Fruit fly (Drosophila melanogaster): ENCODE measurements around the gene Ogg1.

Ogg1 gene

DNA sequence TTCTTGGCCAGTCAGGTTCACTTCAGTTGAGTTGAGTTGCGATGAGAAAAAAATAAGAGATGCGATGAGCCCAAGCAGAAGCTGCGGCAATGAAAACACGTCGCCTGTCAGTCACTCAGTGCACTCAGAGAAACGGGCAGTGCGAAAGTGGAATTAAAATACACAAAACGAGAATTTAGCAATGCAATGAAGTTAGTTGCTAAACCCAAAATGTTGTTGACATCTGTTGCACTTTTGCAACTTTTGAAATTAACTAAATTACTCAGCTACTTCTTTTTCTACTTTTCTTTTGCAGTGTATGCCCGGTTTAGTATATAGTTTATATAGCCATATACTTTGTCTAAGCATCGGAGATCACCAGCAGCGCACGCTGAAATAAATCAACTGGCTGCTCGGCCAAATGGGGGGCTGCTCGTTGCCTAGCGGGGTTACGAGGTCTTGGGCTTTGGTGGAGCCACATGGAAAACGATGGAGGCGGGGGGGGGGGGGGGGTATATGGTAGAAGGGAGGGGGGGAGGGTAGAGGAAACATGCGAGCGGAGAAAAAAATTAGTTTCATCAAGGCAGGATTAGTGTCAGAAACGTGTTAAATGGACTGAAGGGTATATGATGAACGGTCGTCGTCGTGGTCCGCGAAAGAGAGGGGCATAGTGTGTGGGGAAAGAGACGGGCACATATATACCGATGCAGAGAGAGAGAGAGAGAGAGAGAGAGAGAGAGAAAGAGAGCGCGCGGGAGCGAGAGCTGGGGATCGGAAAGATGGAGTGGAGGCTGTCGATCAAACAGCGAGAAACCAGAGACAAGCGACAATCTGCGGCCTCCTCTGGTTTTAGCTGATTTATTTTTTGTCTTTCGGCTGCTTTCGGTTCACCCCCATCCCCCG, 33.3 kb upstream of the Ogg1 start (continued):
- no peak for TF ChIP-seq kay (GFP tag; optimal IDR thresholded peaks at IDR 0.05)
- no peak for TF ChIP-seq Opbp (GFP tag; IDR thresholded peaks at IDR 0.05; ENCODE audit: partially characterized antibody)
- peak; percentile 66 for TF ChIP-seq CG4730 (GFP tag; IDR thresholded peaks at IDR 0.05)
- TF ChIP-seq ttk (GFP tag; IDR thresholded peaks at IDR 0.05) = peak; percentile 36
- no peak for TF ChIP-seq knrl (GFP tag; IDR thresholded peaks at IDR 0.05; ENCODE audit: partially characterized antibody)
- no peak for TF ChIP-seq CG16779 (GFP tag; IDR thresholded peaks at IDR 0.05)
- TF ChIP-seq Nf-YB (GFP tag; optimal IDR thresholded peaks at IDR 0.05) = peak; percentile 57
- TF ChIP-seq CG14050 (GFP tag; IDR thresholded peaks at IDR 0.05) = peak; percentile 33; the same call in 1 of the 3 replicates
- no peak for TF ChIP-seq CG7987 (GFP tag; optimal IDR thresholded peaks at IDR 0.05)
- TF ChIP-seq CG43689 (GFP tag; IDR thresholded peaks at IDR 0.05) = no peak
- TF ChIP-seq CG13287 (GFP tag; IDR thresholded peaks at IDR 0.05; ENCODE audit: partially characterized antibody) = no peak
- TF ChIP-seq lov (optimal IDR thresholded peaks at IDR 0.05) = no peak
- 0 out of 3 replicates have a peak, but pooled peaks have one; percentile 64 for TF ChIP-seq lov (GFP tag; IDR thresholded peaks at IDR 0.05)
- no peak for TF ChIP-seq run (tag; optimal IDR thresholded peaks at IDR 0.05)
- TF ChIP-seq CG1832 (GFP tag; optimal IDR thresholded peaks at IDR 0.05) = peak; percentile 83
- peak; percentile 46 for TF ChIP-seq mam (GFP tag; optimal IDR thresholded peaks at IDR 0.05)
- peak; percentile 64 for TF ChIP-seq Atf3 (GFP tag; optimal IDR thresholded peaks at IDR 0.05)
- TF ChIP-seq lbe (GFP tag; optimal IDR thresholded peaks at IDR 0.05) = no peak
- TF ChIP-seq Eip74EF (GFP tag; optimal IDR thresholded peaks at IDR 0.05) = no peak
- TF ChIP-seq yki (optimal IDR thresholded peaks at IDR 0.05) = no peak
- no peak for TF ChIP-seq Sin3A (optimal IDR thresholded peaks at IDR 0.05)
- TF ChIP-seq CG12155 (GFP tag; optimal IDR thresholded peaks at IDR 0.05) = peak; percentile 58
- peak; percentile 43 for TF ChIP-seq CrebB (tag; optimal IDR thresholded peaks at IDR 0.05)
- TF ChIP-seq CG10959 (GFP tag; IDR thresholded peaks at IDR 0.05) = peak; percentile 92
- peak; percentile 55 for TF ChIP-seq CG10462 (GFP tag; optimal IDR thresholded peaks at IDR 0.05)
- peak; percentile 70 for TF ChIP-seq CG1602 (GFP tag; optimal IDR thresholded peaks at IDR 0.05)
- no peak for TF ChIP-seq Oaz (GFP tag; IDR thresholded peaks at IDR 0.05)
- TF ChIP-seq Side (GFP tag; optimal IDR thresholded peaks at IDR 0.05) = peak; percentile 55
- TF ChIP-seq Camta (GFP tag; optimal IDR thresholded peaks at IDR 0.05) = peak; percentile 69
- no peak for TF ChIP-seq br (optimal IDR thresholded peaks at IDR 0.05)
- peak; percentile 63 for TF ChIP-seq ATbp (GFP tag; optimal IDR thresholded peaks at IDR 0.05)
- TF ChIP-seq sob (GFP tag; IDR thresholded peaks at IDR 0.05) = peak; percentile 47; the same call in 1 of the 2 replicates
- TF ChIP-seq ab (GFP tag; optimal IDR thresholded peaks at IDR 0.05) = peak; percentile 53
- peak; percentile 96 for TF ChIP-seq sens (GFP tag)
- TF ChIP-seq disco-r (GFP tag; optimal IDR thresholded peaks at IDR 0.05) = peak; percentile 61
- peak; percentile 74 for TF ChIP-seq D19A (tag; optimal IDR thresholded peaks at IDR 0.05)
- TF ChIP-seq eyg (GFP tag; optimal IDR thresholded peaks at IDR 0.05) = peak; percentile 11
- TF ChIP-seq BEAF-32 (GFP tag; optimal IDR thresholded peaks at IDR 0.05) = no peak
- peak; percentile 26 for TF ChIP-seq HLH54F (GFP tag; optimal IDR thresholded peaks at IDR 0.05)
- peak; percentile 81 for TF ChIP-seq Mes4 (GFP tag; optimal IDR thresholded peaks at IDR 0.05)
- no peak for TF ChIP-seq CG3995 (GFP tag; optimal IDR thresholded peaks at IDR 0.05)
- peak; percentile 54 for TF ChIP-seq lilli (GFP tag; optimal IDR thresholded peaks at IDR 0.05)
- peak; percentile 27 for TF ChIP-seq CG4282 (GFP tag; optimal IDR thresholded peaks at IDR 0.05)
- TF ChIP-seq CG11696 (GFP tag; IDR thresholded peaks at IDR 0.05) = no peak
- TF ChIP-seq ssp (GFP tag; IDR thresholded peaks at IDR 0.05) = peak; percentile 44
- TF ChIP-seq btn (GFP tag; optimal IDR thresholded peaks at IDR 0.05) = peak; percentile 61
- TF ChIP-seq Hand (GFP tag; optimal IDR thresholded peaks at IDR 0.05) = no peak
- peak; percentile 2 for TF ChIP-seq CG12744 (GFP tag; optimal IDR thresholded peaks at IDR 0.05)
- TF ChIP-seq jigr1 (GFP tag; IDR thresholded peaks at IDR 0.05) = 0 out of 3 replicates have a peak, but pooled peaks have one; percentile 22
- 0 out of 2 replicates have a peak, but pooled peaks have one; percentile 21 for TF ChIP-seq CG31224 (GFP tag; IDR thresholded peaks at IDR 0.05)
- TF ChIP-seq Bdp1 (GFP tag; optimal IDR thresholded peaks at IDR 0.05) = peak; percentile 44
